Fruit fly (Drosophila melanogaster): ENCODE measurements around the gene tst.

DNA sequence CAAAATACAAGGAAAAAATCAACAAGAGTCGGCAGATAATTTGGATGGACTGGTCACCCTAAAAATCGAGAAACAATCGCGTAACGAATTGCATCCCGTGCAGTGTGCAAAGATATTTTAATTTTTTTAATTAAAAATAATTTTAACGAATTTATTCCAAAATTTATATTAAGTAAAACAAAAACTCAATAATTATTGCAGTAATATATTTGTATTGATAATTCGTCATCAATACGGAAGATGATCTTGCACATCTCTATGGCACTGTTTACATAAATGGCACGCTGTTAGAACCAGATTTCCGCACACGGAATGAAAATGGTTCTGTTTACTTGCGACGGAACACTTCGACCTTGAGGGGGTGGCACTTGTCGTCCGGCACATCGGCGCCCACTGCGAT lies at the start of gene tst:
- TF ChIP-seq usp (GFP tag; optimal IDR thresholded peaks at IDR 0.05) (no peak), Dll (optimal IDR thresholded peaks at IDR 0.05) (no peak), CG8478 (optimal IDR thresholded peaks at IDR 0.05) (no peak)
